Worm (Caenorhabditis elegans): ENCODE results near the gene F38A1.15.

DNA sequence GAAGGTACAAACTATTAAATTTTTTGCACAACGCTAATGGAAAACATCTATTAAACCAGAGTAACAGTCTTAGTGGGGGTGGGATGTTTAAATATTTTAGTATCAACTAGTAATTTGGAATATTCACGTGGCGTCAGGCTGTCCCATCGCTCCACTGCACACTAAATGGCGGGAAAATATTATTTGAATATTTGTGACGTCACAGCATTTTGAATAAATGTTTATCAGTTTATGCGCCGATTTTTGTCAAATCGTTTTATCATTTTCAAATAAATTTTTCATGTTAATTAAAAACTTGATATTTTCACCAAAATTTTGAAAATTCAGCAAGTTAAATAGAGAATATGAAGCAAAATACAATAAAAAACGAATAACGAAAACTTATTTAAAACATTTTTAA lies at the start of gene F38A1.15:
- TF ChIP-seq ZK546.5 (tag; optimal IDR thresholded peaks at IDR 0.05) (no peak), aly-2 (tag; optimal IDR thresholded peaks at IDR 0.05) (no peak), mml-1 (tag; optimal IDR thresholded peaks at IDR 0.05) (no peak), ceh-28 (tag; optimal IDR thresholded peaks at IDR 0.05) (no peak), ztf-4 (tag; optimal IDR thresholded peaks at IDR 0.05) (no peak), fos-1 (tag; optimal IDR thresholded peaks at IDR 0.05) (no peak), ztf-11 (tag; optimal IDR thresholded peaks at IDR 0.05) (no peak), jun-1 (tag; optimal IDR thresholded peaks at IDR 0.05) (no peak), elt-2 (tag; optimal IDR thresholded peaks at IDR 0.05) (no peak), unc-62 (GFP tag; optimal IDR thresholded peaks at IDR 0.05) (no peak), nhr-25 (tag; optimal IDR thresholded peaks at IDR 0.05) (no peak), daf-12 (tag; optimal IDR thresholded peaks at IDR 0.05) (no peak), nhr-23 (tag; optimal IDR thresholded peaks at IDR 0.05) (no peak), eor-1 (tag; optimal IDR thresholded peaks at IDR 0.05) (no peak)
